Worm (Caenorhabditis elegans) whole organism, young adult: ENCODE results near the gene F52C6.4.

Source experiments
- F33H1.4 ChIP-seq: fragments of 200-800 bp; sonication (Bioruptor generic); IDR thresholded peaks from 2 replicates; pipeline ENCODE4 v1.3.6; 2022; ENCODE audit warnings: missing genetic modification reagents, missing genetic modification characterization, missing compliant biosample characterization
- atf-7 ChIP-seq: sonication (generic microtip); optimal IDR thresholded peaks from 2 replicates; lab custom pipeline; 2017; ENCODE audit warnings: mild to moderate bottlenecking, missing genetic modification characterization, missing compliant biosample characterization
- attf-3 ChIP-seq: fragments of 200-800 bp; sonication (Bioruptor generic); conservative IDR thresholded peaks from 2 replicates; pipeline ENCODE4 v1.3.6; 2022; ENCODE audit warnings: missing genetic modification reagents, missing genetic modification characterization, missing compliant biosample characterization
- dpl-1 ChIP-seq: fragments of 150-350 bp; optimal IDR thresholded peaks from 2 replicates; lab custom pipeline; 2014; ENCODE audit warnings: missing biosample characterization, missing genetic modification reagents, missing genetic modification characterization
- egrh-3 ChIP-seq: fragments of 200-800 bp; sonication (Bioruptor generic); IDR thresholded peaks from 2 replicates; pipeline ENCODE4 v1.3.6; 2022; ENCODE audit warnings: missing genetic modification reagents, missing genetic modification characterization, missing compliant biosample characterization
- ekl-4 ChIP-seq: fragments of 200-800 bp; sonication (Bioruptor generic); IDR thresholded peaks from 2 replicates; pipeline ENCODE4 v1.3.6; 2022; ENCODE audit warnings: missing genetic modification reagents, missing genetic modification characterization, missing compliant biosample characterization
- lin-40 ChIP-seq: sonication (generic microtip); optimal IDR thresholded peaks from 2 replicates; lab custom pipeline; 2016; ENCODE audit warnings: missing genetic modification characterization, mild to moderate bottlenecking, missing compliant biosample characterization, missing genotype, missing genetic modification reagents
- lsl-1 ChIP-seq: fragments of 200-800 bp; sonication (Bioruptor generic); optimal IDR thresholded peaks from 2 replicates; lab custom pipeline; 2018; ENCODE audit warnings: mild to moderate bottlenecking, missing genetic modification characterization, moderate library complexity, missing compliant biosample characterization
- mxl-1 ChIP-seq: sonication (generic microtip); optimal IDR thresholded peaks from 2 replicates; lab custom pipeline; 2016; ENCODE audit warnings: missing genetic modification characterization, missing compliant biosample characterization
- pha-4 ChIP-seq: fragments of 150-350 bp; sonication (generic microtip); optimal IDR thresholded peaks from 2 replicates; lab custom pipeline; 2014; ENCODE audit warnings: missing biosample characterization, missing genetic modification reagents, missing genetic modification characterization
- snpc-4 ChIP-seq, 5 experiments: fragments of 150-350 bp in 1 of 5; sonication (generic microtip) in 4 of 5; optimal IDR thresholded peaks; 2 replicates each; lab custom pipeline; 2014 to 2018; ENCODE audit warnings: missing genetic modification characterization in 5 of 5, missing biosample characterization in 3 of 5, antibody characterized with exemption in 2 of 5, mild to moderate bottlenecking in 2 of 5, missing compliant biosample characterization in 2 of 5, missing genotype in 2 of 5, moderate library complexity in 2 of 5, missing genetic modification reagents in 1 of 5
- unc-62 ChIP-seq: fragments of 150-350 bp; optimal IDR thresholded peaks from 2 replicates; lab custom pipeline; 2014; ENCODE audit warnings: missing biosample characterization, missing genetic modification reagents, missing genetic modification characterization
- ztf-3 ChIP-seq: fragments of 200-800 bp; sonication (Bioruptor generic); optimal IDR thresholded peaks from 2 replicates; lab custom pipeline; 2018; ENCODE audit warnings: mild to moderate bottlenecking, missing genetic modification characterization, missing compliant biosample characterization
- ztf-6 ChIP-seq: fragments of 200-800 bp; sonication (Bioruptor generic); IDR thresholded peaks from 2 replicates; pipeline ENCODE4 v1.3.6; 2022; ENCODE audit warnings: missing genetic modification reagents, missing genetic modification characterization, missing compliant biosample characterization

ce11 chrII:1946427-1946826 lies 23.5 kb downstream of the F52C6.4 start, which contains the start of gene math-48:
- no peak for TF ChIP-seq lin-40 (tag; lab: Kevin White, UChicago)
- no peak for TF ChIP-seq snpc-4 (GFP tag; optimal IDR thresholded peaks at IDR 0.05; lab: Kevin White, UChicago)
- no peak for TF ChIP-seq snpc-4 (tag; optimal IDR thresholded peaks at IDR 0.05; lab: Kevin White, UChicago)
- no peak for TF ChIP-seq dpl-1 (GFP tag; lab: Kevin White, UChicago)
- no peak for TF ChIP-seq F33H1.4 (GFP tag; lab: Robert Waterston, UW)
- TF ChIP-seq mxl-1 (tag; lab: Kevin White, UChicago) = no peak
- TF ChIP-seq ekl-4 (GFP tag; lab: Robert Waterston, UW) = no peak
- TF ChIP-seq ztf-3 (GFP tag; lab: Kevin White, UChicago) = no peak
- TF ChIP-seq lsl-1 (GFP tag; lab: Kevin White, UChicago) = no peak
- TF ChIP-seq attf-3 (GFP tag; lab: Robert Waterston, UW) = no peak
- TF ChIP-seq egrh-3 = no peak
- TF ChIP-seq ztf-6 = no peak
- no peak for TF ChIP-seq unc-62 (GFP tag; lab: Kevin White, UChicago)
- no peak for TF ChIP-seq pha-4 (tag; lab: Kevin White, UChicago)
- no peak for TF ChIP-seq atf-7 (tag; lab: Kevin White, UChicago)
